Fruit fly (Drosophila melanogaster): Measurements from ENCODE around the gene Obp8a.

dm6 chrX:9201866-9202681 lies 12.6 kb upstream of the Obp8a start:
- TF ChIP-seq z (GFP tag; IDR thresholded peaks at IDR 0.05): no peak
- TF ChIP-seq CG5245 (GFP tag; optimal IDR thresholded peaks at IDR 0.05): no peak
- TF ChIP-seq Stat92E (GFP tag; optimal IDR thresholded peaks at IDR 0.05): no peak
- peak; percentile 67 for TF ChIP-seq CG10267 (tag; optimal IDR thresholded peaks at IDR 0.05)
- no peak for TF ChIP-seq CG6254 (GFP tag; optimal IDR thresholded peaks at IDR 0.05)
- peak; percentile 84 for TF ChIP-seq sob (GFP tag; IDR thresholded peaks at IDR 0.05)
- no peak for TF ChIP-seq tup (GFP tag; optimal IDR thresholded peaks at IDR 0.05)

All from whole organism, embryonic.